3 fruit fly cellular contexts compared by ENCODE assay signal in the genomic region with DNA sequence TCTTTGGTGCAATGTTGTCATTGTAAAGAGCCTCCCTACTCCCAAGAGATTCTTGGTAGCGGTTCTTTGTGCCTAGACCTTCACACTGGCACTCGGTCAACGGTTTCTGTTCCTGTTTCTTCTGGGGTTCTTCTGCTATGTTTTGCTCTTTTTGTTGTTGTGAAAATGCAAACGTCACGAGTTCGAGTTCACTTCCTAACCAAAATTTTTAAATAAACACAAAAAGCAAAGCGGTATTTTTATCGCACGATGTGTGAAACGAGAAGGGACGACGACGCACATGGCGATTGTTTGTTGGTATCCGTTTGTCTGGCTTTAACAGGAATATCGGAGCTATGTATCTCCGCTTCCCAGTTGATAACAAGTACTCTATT.
A peak's percentile ranks its signal among the peaks of the same experiment; 100 is the strongest.
TF ChIP-seq lines count a peak whose summit lies in the region.

No protein-coding gene starts in this region.

TF ChIP-seq in whole organism, adult, 20 proteins besides CTCF, POLR2A, EP300 and RAD21:
- peak; percentile 39 for TF ChIP-seq pad (GFP tag; optimal IDR thresholded peaks at IDR 0.05; lab: Kevin White, UChicago)
- no peak for TF ChIP-seq CG7045 (GFP tag; optimal IDR thresholded peaks at IDR 0.05; lab: Kevin White, UChicago)

TF ChIP-seq in whole organism, prepupa, 60 proteins besides CTCF, POLR2A, EP300 and RAD21:
- TF ChIP-seq Eip78C (GFP tag; lab: Kevin White, UChicago) (peak; percentile 13), CG11294 (GFP tag; IDR thresholded peaks at IDR 0.05; lab: Robert Waterston, UW) (no peak)

TF ChIP-seq in whole organism, pupa, 21 proteins besides CTCF, POLR2A, EP300 and RAD21:
- peak; percentile 77 for TF ChIP-seq EcR (GFP tag; optimal IDR thresholded peaks at IDR 0.05; lab: Kevin White, UChicago)
- TF ChIP-seq CG15710 (tag; optimal IDR thresholded peaks at IDR 0.05; lab: Kevin White, UChicago) = no peak
